Worm (Caenorhabditis elegans) whole organism, L1 larva: ENCODE measurements around the gene AH9.3.

ENCODE experiments used
- aha-1 ChIP-seq: fragments of 150-350 bp; optimal IDR thresholded peaks from 2 replicates; lab custom pipeline; 2014; ENCODE audit warnings: missing biosample characterization, missing genetic modification characterization
- aly-2 ChIP-seq: fragments of 150-350 bp; optimal IDR thresholded peaks from 2 replicates; lab custom pipeline; 2014; ENCODE audit warnings: missing biosample characterization, missing genetic modification characterization
- tbx-2 ChIP-seq: sonication (generic microtip); optimal IDR thresholded peaks from 2 replicates; lab custom pipeline; 2016; ENCODE audit warnings: missing genetic modification characterization, missing compliant biosample characterization
- unc-62 ChIP-seq: fragments of 150-350 bp; optimal IDR thresholded peaks from 2 replicates; lab custom pipeline; 2014; ENCODE audit warnings: missing biosample characterization, missing genetic modification reagents, missing genetic modification characterization
- zag-1 ChIP-seq: fragments of 150-350 bp; optimal IDR thresholded peaks from 2 replicates; lab custom pipeline; 2014; ENCODE audit warnings: missing biosample characterization, missing genetic modification characterization

- TF ChIP-seq zag-1 (tag; lab: Kevin White, UChicago) (no peak), tbx-2 (no peak), unc-62 (GFP tag; lab: Kevin White, UChicago) (no peak), aly-2 (no peak), aha-1 (tag; lab: Kevin White, UChicago) (no peak)
Observed at ce11 chrX:2266777-2267176, 5.9 kb upstream of the AH9.3 start.
